Fruit fly (Drosophila melanogaster) whole organism, embryonic: ENCODE results near the gene CG7985.
A peak's percentile ranks its signal among the peaks of the same experiment; 100 is the strongest.

Experiments
- Atf-2 ChIP-seq: fragments of 200-800 bp; sonication (Bioruptor generic); optimal IDR thresholded peaks from 2 replicates; lab custom pipeline; 2016; ENCODE audit warnings: missing biosample characterization, missing genetic modification characterization
- Awh ChIP-seq: fragments of 200-800 bp; sonication (Bioruptor generic); IDR thresholded peaks from 2 replicates; pipeline ENCODE4, ENCODE4 v1.3.6; 2022; ENCODE audit warnings: missing biosample characterization, missing genetic modification characterization
- Bteb2 ChIP-seq: fragments of 200-800 bp; sonication (Bioruptor generic); optimal IDR thresholded peaks from 2 replicates; lab custom pipeline; 2016; ENCODE audit warnings: missing biosample characterization, missing genetic modification characterization
- CG10147 ChIP-seq: fragments of 200-800 bp; sonication (Bioruptor generic); optimal IDR thresholded peaks from 2 replicates; lab custom pipeline; 2019; ENCODE audit warnings: missing biosample characterization, mild to moderate bottlenecking, missing genetic modification characterization, moderate library complexity
- CG10979 ChIP-seq: fragments of 200-800 bp; sonication (Bioruptor generic); optimal IDR thresholded peaks from 2 replicates; lab custom pipeline; 2018; ENCODE audit warnings: missing biosample characterization, mild to moderate bottlenecking, missing genetic modification characterization, moderate library complexity
- CG11093 ChIP-seq: fragments of 200-800 bp; sonication (Bioruptor generic); IDR thresholded peaks from 3 replicates; pipeline ENCODE4 v1.3.6; 2022; ENCODE audit warnings: missing biosample characterization, missing genetic modification characterization
- CG11456 ChIP-seq: fragments of 200-800 bp; sonication (Bioruptor generic); IDR thresholded peaks from 3 replicates; pipeline ENCODE4 v1.3.6; 2022; ENCODE audit warnings: missing biosample characterization, missing genetic modification characterization
- CG1233 ChIP-seq: fragments of 200-800 bp; sonication (Bioruptor generic); optimal IDR thresholded peaks from 4 replicates; lab custom pipeline; 2018; ENCODE audit warnings: missing biosample characterization, mild to moderate bottlenecking, missing genetic modification characterization
- CG12769 ChIP-seq: fragments of 200-800 bp; sonication (Bioruptor generic); optimal IDR thresholded peaks from 2 replicates; lab custom pipeline; 2019; ENCODE audit warnings: missing biosample characterization, mild to moderate bottlenecking, missing genetic modification characterization, moderate library complexity
- CG14441 ChIP-seq: fragments of 200-800 bp; sonication (Bioruptor generic); IDR thresholded peaks from 2 replicates; pipeline ENCODE4 v1.3.6; 2022; ENCODE audit warnings: missing biosample characterization, missing genetic modification characterization
- CG2129 ChIP-seq: fragments of 200-800 bp; sonication (Bioruptor generic); IDR thresholded peaks from 2 replicates; pipeline ENCODE4 v1.3.6; 2022; ENCODE audit warnings: missing biosample characterization, missing genetic modification characterization; ENCODE audit not compliant: partially characterized antibody
- CG3065 ChIP-seq: fragments of 200-800 bp; sonication (Bioruptor generic); optimal IDR thresholded peaks from 2 replicates; lab custom pipeline; 2016; ENCODE audit warnings: missing biosample characterization, missing genetic modification characterization
- CG3281 ChIP-seq: fragments of 200-800 bp; sonication (Bioruptor generic); optimal IDR thresholded peaks from 3 replicates; lab custom pipeline; 2017; ENCODE audit warnings: missing biosample characterization, mild to moderate bottlenecking, missing genetic modification characterization
- CG3838 ChIP-seq: fragments of 200-800 bp; sonication (Bioruptor generic); optimal IDR thresholded peaks from 3 replicates; lab custom pipeline; 2016; ENCODE audit warnings: missing biosample characterization, missing genetic modification characterization
- CG4730 ChIP-seq: fragments of 200-800 bp; sonication (Bioruptor generic); IDR thresholded peaks from 2 replicates; pipeline ENCODE4 v1.3.6; 2022; ENCODE audit warnings: missing biosample characterization, missing genetic modification characterization
- CG6254 ChIP-seq: fragments of 200-800 bp; sonication (Bioruptor generic); optimal IDR thresholded peaks from 3 replicates; lab custom pipeline; 2017; ENCODE audit warnings: mild to moderate bottlenecking, missing biosample characterization, missing genetic modification reagents, missing genetic modification characterization
- CG6654 ChIP-seq: fragments of 200-800 bp; sonication (Bioruptor generic); optimal IDR thresholded peaks from 2 replicates; lab custom pipeline; 2017; ENCODE audit warnings: missing biosample characterization, mild to moderate bottlenecking, missing genetic modification characterization
- CG7271 ChIP-seq: fragments of 200-800 bp; sonication (Bioruptor generic); optimal IDR thresholded peaks from 2 replicates; lab custom pipeline; 2018; ENCODE audit warnings: missing biosample characterization, mild to moderate bottlenecking, missing genetic modification characterization, moderate library complexity
- CG7357 ChIP-seq: fragments of 200-800 bp; sonication (Bioruptor generic); IDR thresholded peaks from 3 replicates; pipeline ENCODE4 v1.3.6; 2022; ENCODE audit warnings: missing biosample characterization, missing genetic modification characterization
- CG7745 ChIP-seq: fragments of 200-800 bp; sonication (Bioruptor generic); optimal IDR thresholded peaks from 2 replicates; lab custom pipeline; 2018; ENCODE audit warnings: missing biosample characterization, mild to moderate bottlenecking, missing genetic modification characterization, moderate library complexity
- CG7786 ChIP-seq: fragments of 200-800 bp; sonication (Bioruptor generic); optimal IDR thresholded peaks from 2 replicates; lab custom pipeline; 2016; ENCODE audit warnings: missing biosample characterization, missing genetic modification characterization
- CG9932 ChIP-seq: fragments of 200-800 bp; sonication (Bioruptor generic); IDR thresholded peaks from 2 replicates; pipeline ENCODE4 v1.3.6; 2022; ENCODE audit warnings: missing biosample characterization, missing genetic modification characterization
- HLH54F ChIP-seq: fragments of 200-800 bp; sonication (Bioruptor generic); optimal IDR thresholded peaks from 3 replicates; lab custom pipeline; 2016; ENCODE audit warnings: missing biosample characterization, missing genetic modification characterization
- HLHmδ ChIP-seq: fragments of 200-800 bp; sonication (Bioruptor generic); optimal IDR thresholded peaks from 2 replicates; lab custom pipeline; 2018; ENCODE audit warnings: missing biosample characterization, mild to moderate bottlenecking, missing genetic modification characterization, moderate library complexity
- Max ChIP-seq: fragments of 200-800 bp; sonication (Bioruptor generic); optimal IDR thresholded peaks from 2 replicates; lab custom pipeline; 2016; ENCODE audit warnings: missing biosample characterization, mild to moderate bottlenecking, missing genetic modification characterization
- Myb ChIP-seq: fragments of 200-800 bp; sonication (Bioruptor generic); optimal IDR thresholded peaks from 2 replicates; lab custom pipeline; 2016; ENCODE audit warnings: missing biosample characterization, missing genetic modification characterization
- Opbp ChIP-seq: fragments of 200-800 bp; sonication (Bioruptor generic); IDR thresholded peaks from 3 replicates; pipeline ENCODE4 v1.3.6; 2022; ENCODE audit warnings: missing biosample characterization, missing genetic modification characterization; ENCODE audit not compliant: partially characterized antibody
- Poxn ChIP-seq: fragments of 200-800 bp; sonication (Bioruptor generic); IDR thresholded peaks from 2 replicates; pipeline ENCODE4 v1.3.6; 2022; ENCODE audit warnings: missing biosample characterization, missing genetic modification characterization
- Sox102F ChIP-seq: fragments of 200-800 bp; sonication (Bioruptor generic); optimal IDR thresholded peaks from 2 replicates; lab custom pipeline; 2018; ENCODE audit warnings: missing biosample characterization, mild to moderate bottlenecking, missing genetic modification characterization, moderate library complexity
- Sry-β ChIP-seq: fragments of 200-800 bp; sonication (Bioruptor generic); optimal IDR thresholded peaks from 2 replicates; lab custom pipeline; 2018; ENCODE audit warnings: missing biosample characterization, mild to moderate bottlenecking, missing genetic modification characterization, moderate library complexity
- Sry-δ ChIP-seq: fragments of 200-800 bp; sonication (Bioruptor generic); optimal IDR thresholded peaks from 2 replicates; lab custom pipeline; 2016; ENCODE audit warnings: missing biosample characterization, missing genetic modification characterization
- TFAM ChIP-seq: fragments of 200-800 bp; sonication (Bioruptor generic); optimal IDR thresholded peaks from 2 replicates; lab custom pipeline; 2017; ENCODE audit warnings: missing biosample characterization, missing genetic modification characterization, inconsistent platforms
- ara ChIP-seq: fragments of 200-800 bp; sonication (Bioruptor generic); IDR thresholded peaks from 2 replicates; pipeline ENCODE4 v1.3.6; 2022; ENCODE audit warnings: missing biosample characterization, missing genetic modification characterization
- cas ChIP-seq: fragments of 200-800 bp; sonication (Bioruptor generic); IDR thresholded peaks from 2 replicates; pipeline ENCODE4 v1.3.6; 2022; ENCODE audit warnings: missing biosample characterization, missing genetic modification characterization
- corto ChIP-seq: fragments of 200-800 bp; sonication (Bioruptor generic); optimal IDR thresholded peaks from 2 replicates; lab custom pipeline; 2016; ENCODE audit warnings: missing biosample characterization, mild to moderate bottlenecking, missing genetic modification characterization, moderate library complexity
- crp ChIP-seq, 2 experiments: fragments of 200-800 bp; sonication (Bioruptor generic); optimal IDR thresholded peaks; 2 replicates in 1 of 2; 3 replicates in 1 of 2; lab custom pipeline; 2017; ENCODE audit warnings: missing biosample characterization in 2 of 2, missing genetic modification characterization in 2 of 2, mild to moderate bottlenecking in 1 of 2, moderate library complexity in 1 of 2
- disco-r ChIP-seq: fragments of 200-800 bp; sonication (Bioruptor generic); optimal IDR thresholded peaks from 2 replicates; lab custom pipeline; 2016; ENCODE audit warnings: missing biosample characterization, missing genetic modification characterization
- fd102C ChIP-seq: fragments of 200-800 bp; sonication (Bioruptor generic); optimal IDR thresholded peaks from 2 replicates; lab custom pipeline; 2018; ENCODE audit warnings: missing biosample characterization, mild to moderate bottlenecking, missing genetic modification characterization, moderate library complexity
- insv ChIP-seq, 2 experiments: fragments of 200-800 bp; sonication (Bioruptor generic); optimal IDR thresholded peaks; 3 replicates each; lab custom pipeline; 2016 to 2018; ENCODE audit warnings: missing biosample characterization in 2 of 2, missing genetic modification characterization in 2 of 2
- nom ChIP-seq: fragments of 200-800 bp; sonication (Bioruptor generic); optimal IDR thresholded peaks from 2 replicates; lab custom pipeline; 2017; ENCODE audit warnings: missing biosample characterization, missing genetic modification characterization, mild to moderate bottlenecking, moderate library complexity, missing genetic modification reagents
- pita ChIP-seq: fragments of 200-800 bp; sonication (Bioruptor generic); optimal IDR thresholded peaks from 2 replicates; lab custom pipeline; 2017; ENCODE audit warnings: missing biosample characterization, mild to moderate bottlenecking, missing genetic modification characterization
- pros ChIP-seq: fragments of 200-800 bp; sonication (Bioruptor generic); optimal IDR thresholded peaks from 3 replicates; lab custom pipeline; 2019; ENCODE audit warnings: missing biosample characterization, mild to moderate bottlenecking, missing genetic modification characterization, moderate library complexity
- psq ChIP-seq: fragments of 200-800 bp; sonication (Bioruptor generic); optimal IDR thresholded peaks from 2 replicates; lab custom pipeline; 2017; ENCODE audit warnings: missing biosample characterization, missing genetic modification characterization
- slp2 ChIP-seq: fragments of 200-800 bp; sonication (Bioruptor generic); optimal IDR thresholded peaks from 2 replicates; lab custom pipeline; 2016; ENCODE audit warnings: missing biosample characterization, missing genetic modification characterization
- trem ChIP-seq: fragments of 200-800 bp; optimal IDR thresholded peaks from 3 replicates; lab custom pipeline; 2019; ENCODE audit warnings: missing biosample characterization, mild to moderate bottlenecking, missing genetic modification characterization, moderate library complexity
- tup ChIP-seq: fragments of 200-800 bp; sonication (Bioruptor generic); optimal IDR thresholded peaks from 2 replicates; lab custom pipeline; 2016; ENCODE audit warnings: missing biosample characterization, mild to moderate bottlenecking, missing genetic modification characterization, moderate library complexity
- unpg ChIP-seq: fragments of 200-800 bp; sonication (Bioruptor generic); optimal IDR thresholded peaks from 3 replicates; lab custom pipeline; 2018; ENCODE audit warnings: missing biosample characterization, mild to moderate bottlenecking, missing genetic modification characterization, moderate library complexity
- yki ChIP-seq: fragments of >200 bp; optimal IDR thresholded peaks from 3 replicates; lab custom pipeline; 2018
- zen2 ChIP-seq: fragments of 200-800 bp; sonication (Bioruptor generic); IDR thresholded peaks from 3 replicates; pipeline ENCODE4 v1.3.6; 2022; ENCODE audit warnings: missing biosample characterization, missing genetic modification characterization; ENCODE audit not compliant: partially characterized antibody

CG7985 gene

dm6 chr3R:18167416-18168237 lies 32.0 kb upstream of the CG7985 start, which contains the start of gene wrd (continued):
- TF ChIP-seq Opbp (GFP tag; lab: Robert Waterston, UW) = 0 out of 3 replicates have a peak, but pooled peaks have one; percentile 37
- TF ChIP-seq Sox102F = peak; percentile 11
- TF ChIP-seq CG9932 (GFP tag; lab: Robert Waterston, UW) = peak; percentile 53
- TF ChIP-seq disco-r (GFP tag; lab: Kevin White, UChicago) = no peak
- no peak for TF ChIP-seq TFAM (GFP tag; lab: Kevin White, UChicago)
- TF ChIP-seq CG6654 = no peak
- no peak for TF ChIP-seq zen2 (GFP tag; lab: Robert Waterston, UW)
- no peak for TF ChIP-seq HLH54F
- TF ChIP-seq Max (GFP tag; lab: Kevin White, UChicago) = no peak
- no peak for TF ChIP-seq CG3065 (GFP tag; lab: Kevin White, UChicago)
- TF ChIP-seq CG1233 (GFP tag; lab: Kevin White, UChicago) = no peak
- TF ChIP-seq CG14441 (GFP tag; lab: Robert Waterston, UW) = peak; percentile 14; the same call in 1 of the 2 replicates
- TF ChIP-seq pros (GFP tag; lab: Kevin White, UChicago) = no peak
- TF ChIP-seq CG11093 (GFP tag; lab: Robert Waterston, UW) = no peak
- no peak for TF ChIP-seq Atf-2
- no peak for TF ChIP-seq CG7357 (GFP tag; lab: Robert Waterston, UW)
- TF ChIP-seq Sry-δ (GFP tag; lab: Kevin White, UChicago) = peak; percentile 12
- no peak for TF ChIP-seq CG3838 (GFP tag; lab: Kevin White, UChicago)
- no peak for TF ChIP-seq unpg (GFP tag; lab: Kevin White, UChicago)
- TF ChIP-seq CG6254 (GFP tag; lab: Kevin White, UChicago) = no peak
- peak; percentile 4 for TF ChIP-seq CG3281
- TF ChIP-seq tup (GFP tag; lab: Kevin White, UChicago) = no peak
- TF ChIP-seq CG10979 (tag; lab: Kevin White, UChicago) = no peak
- TF ChIP-seq pita = no peak
- TF ChIP-seq crp (GFP tag; optimal IDR thresholded peaks at IDR 0.05; lab: Kevin White, UChicago) = no peak
- TF ChIP-seq ara (GFP tag; lab: Robert Waterston, UW) = no peak
- no peak for TF ChIP-seq Bteb2
- TF ChIP-seq CG7745 (tag; lab: Kevin White, UChicago) = no peak
- no peak for TF ChIP-seq insv (GFP tag; optimal IDR thresholded peaks at IDR 0.05; lab: Kevin White, UChicago)
- no peak for TF ChIP-seq corto
- TF ChIP-seq Poxn (GFP tag; lab: Robert Waterston, UW) = no peak
- TF ChIP-seq trem (tag; lab: Kevin White, UChicago) = no peak
- no peak for TF ChIP-seq Sry-β (GFP tag; lab: Kevin White, UChicago)
- no peak for TF ChIP-seq yki (lab: Kevin White, UChicago)
- no peak for TF ChIP-seq CG7786 (GFP tag; lab: Kevin White, UChicago)
- TF ChIP-seq psq (GFP tag; lab: Kevin White, UChicago) = no peak
- no peak for TF ChIP-seq CG10147 (GFP tag; lab: Kevin White, UChicago)
- no peak for TF ChIP-seq CG2129 (GFP tag; lab: Robert Waterston, UW)
- TF ChIP-seq Myb (GFP tag; lab: Kevin White, UChicago) = no peak
- TF ChIP-seq CG12769 (tag; lab: Kevin White, UChicago) = peak; percentile 8
- no peak for TF ChIP-seq slp2
- no peak for TF ChIP-seq fd102C
- peak; percentile 58; the same call in 1 of the 3 replicates for TF ChIP-seq CG11456
- no peak for TF ChIP-seq Awh (GFP tag; lab: Robert Waterston, UW)
- TF ChIP-seq nom (GFP tag; lab: Kevin White, UChicago) = no peak
- TF ChIP-seq CG4730 (GFP tag; lab: Robert Waterston, UW) = no peak
- no peak for TF ChIP-seq cas (GFP tag; lab: Robert Waterston, UW)
- TF ChIP-seq HLHmδ (GFP tag; lab: Kevin White, UChicago) = no peak
- no peak for TF ChIP-seq CG7271 (tag; lab: Kevin White, UChicago)
